Worm (Caenorhabditis elegans): ENCODE results near the gene trpp-6.

trpp-6 gene

DNA sequence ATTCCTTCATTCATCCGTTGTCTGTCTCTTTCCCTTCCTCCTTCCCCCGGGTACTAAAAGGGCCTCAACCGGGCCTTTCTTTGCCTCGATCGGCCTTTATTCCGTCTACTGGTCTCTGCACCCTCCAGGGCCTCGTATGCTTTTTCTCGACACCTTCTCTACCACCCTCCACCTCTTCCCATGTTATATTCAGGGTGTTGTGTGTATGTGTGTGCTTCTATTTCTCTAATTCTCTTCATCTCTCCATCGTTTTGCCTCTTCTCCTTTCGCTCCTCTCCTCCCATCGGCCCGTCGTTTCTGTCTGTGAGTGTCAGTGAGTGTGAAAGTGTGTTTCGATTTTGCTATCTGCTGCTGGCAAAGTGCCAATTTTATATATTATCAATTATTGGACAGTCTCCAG lies 48.1 kb downstream of the trpp-6 start (continued):
- peak in 1 of 2 experiments; percentile 60 for TF ChIP-seq mdl-1 (tag; optimal IDR thresholded peaks at IDR 0.05)
- TF ChIP-seq ztf-4 (tag; optimal IDR thresholded peaks at IDR 0.05), result peak; percentile 63
- no peak for TF ChIP-seq grh-1 (GFP tag; IDR thresholded peaks at IDR 0.05)
- peak; percentile 56 to 61 (median 57) for TF ChIP-seq ceh-82 (tag; optimal IDR thresholded peaks at IDR 0.05)
- peak; percentile 85 for TF ChIP-seq elt-2 (tag; optimal IDR thresholded peaks at IDR 0.05)
- TF ChIP-seq egl-13 (tag; optimal IDR thresholded peaks at IDR 0.05), result peak; percentile 24
- TF ChIP-seq pax-3 (tag; optimal IDR thresholded peaks at IDR 0.05), result no peak
- peak; percentile 61 for TF ChIP-seq nhr-77 (tag; optimal IDR thresholded peaks at IDR 0.05)
- TF ChIP-seq blmp-1 (tag; optimal IDR thresholded peaks at IDR 0.05), result peak; percentile 91
- TF ChIP-seq tlp-1 (tag; optimal IDR thresholded peaks at IDR 0.05), result no peak
- TF ChIP-seq fos-1 (tag; optimal IDR thresholded peaks at IDR 0.05), result peak; percentile 51
- TF ChIP-seq egl-27 (tag; optimal IDR thresholded peaks at IDR 0.05), result peak in 1 of 2 experiments; percentile 34
- TF ChIP-seq dpl-1 (GFP tag; optimal IDR thresholded peaks at IDR 0.05), result peak; percentile 4 to 30 (median 7)
- TF ChIP-seq tbx-2 (tag; optimal IDR thresholded peaks at IDR 0.05), result peak; percentile 66
- peak; percentile 62 to 69 for TF ChIP-seq efl-1 (optimal IDR thresholded peaks at IDR 0.05)
- TF ChIP-seq efl-1 (GFP tag; optimal IDR thresholded peaks at IDR 0.05 in 1 of 2), result no peak
- peak; percentile 61 to 64 for TF ChIP-seq lin-35 (GFP tag; optimal IDR thresholded peaks at IDR 0.05)
- TF ChIP-seq mep-1 (tag; optimal IDR thresholded peaks at IDR 0.05), result peak; percentile 78
- peak; percentile 73 for TF ChIP-seq nhr-85 (tag)
- peak; percentile 78 for TF ChIP-seq nhr-71 (tag; optimal IDR thresholded peaks at IDR 0.05)
- no peak for TF ChIP-seq fkh-4 (tag; optimal IDR thresholded peaks at IDR 0.05; ENCODE audit: borderline replicate concordance)
- no peak for TF ChIP-seq efl-3 (GFP tag; optimal IDR thresholded peaks at IDR 0.05)
- TF ChIP-seq lsy-2 (tag; optimal IDR thresholded peaks at IDR 0.05), result peak; percentile 64 to 91
- TF ChIP-seq rnt-1 (tag; optimal IDR thresholded peaks at IDR 0.05), result peak; percentile 45
- peak; percentile 31 for TF ChIP-seq fkh-8 (tag; optimal IDR thresholded peaks at IDR 0.05)
- TF ChIP-seq xbp-1 (tag; optimal IDR thresholded peaks at IDR 0.05), result peak; percentile 26
- peak; percentile 79 for TF ChIP-seq lin-14 (GFP tag; optimal IDR thresholded peaks at IDR 0.05)
- no peak for TF ChIP-seq lin-39 (tag; optimal IDR thresholded peaks at IDR 0.05)
- TF ChIP-seq sup-37 (GFP tag; optimal IDR thresholded peaks at IDR 0.05), result no peak
- TF ChIP-seq ztf-11 (tag; optimal IDR thresholded peaks at IDR 0.05), result peak in 1 of 2 experiments; percentile 7
- no peak for TF ChIP-seq unc-98 (GFP tag; IDR thresholded peaks at IDR 0.05)
- TF ChIP-seq dsc-1 (tag; optimal IDR thresholded peaks at IDR 0.05), result peak; percentile 52
- no peak for TF ChIP-seq mef-2 (tag; optimal IDR thresholded peaks at IDR 0.05)

ce11 chrV:10041484-10041883 lies 49.8 kb downstream of the trpp-6 start:
- TF ChIP-seq aly-2 (tag; optimal IDR thresholded peaks at IDR 0.05) (no peak), ces-1 (GFP tag; optimal IDR thresholded peaks at IDR 0.05) (no peak), egl-27 (tag; optimal IDR thresholded peaks at IDR 0.05) (no peak), ceh-63 (GFP tag; optimal IDR thresholded peaks at IDR 0.05) (no peak), ztf-4 (tag; optimal IDR thresholded peaks at IDR 0.05) (no peak), ama-1 (optimal IDR thresholded peaks at IDR 0.05) (no peak), nhr-90 (tag; optimal IDR thresholded peaks at IDR 0.05; ENCODE audit: poor library complexity) (no peak), unc-30 (tag; optimal IDR thresholded peaks at IDR 0.05) (no peak), C04F5.9 (tag; optimal IDR thresholded peaks at IDR 0.05) (no peak), hlh-17 (GFP tag; optimal IDR thresholded peaks at IDR 0.05; ENCODE audit: borderline replicate concordance) (no peak), sox-4 (tag; optimal IDR thresholded peaks at IDR 0.05) (no peak), mep-1 (tag; optimal IDR thresholded peaks at IDR 0.05) (peak; percentile 21), dsc-1 (tag; optimal IDR thresholded peaks at IDR 0.05) (no peak), tbx-2 (tag; optimal IDR thresholded peaks at IDR 0.05) (no peak), ceh-82 (tag; optimal IDR thresholded peaks at IDR 0.05) (peak in 1 of 3 experiments; percentile 50), pax-3 (tag; optimal IDR thresholded peaks at IDR 0.05) (no peak), lin-35 (GFP tag; optimal IDR thresholded peaks at IDR 0.05) (peak in 1 of 2 experiments; percentile 4), zip-4 (GFP tag; optimal IDR thresholded peaks at IDR 0.05) (no peak), nhr-84 (tag; optimal IDR thresholded peaks at IDR 0.05) (no peak), nhr-47 (tag; optimal IDR thresholded peaks at IDR 0.05) (peak; percentile 25), mef-2 (tag; optimal IDR thresholded peaks at IDR 0.05) (no peak), xbp-1 (tag; optimal IDR thresholded peaks at IDR 0.05) (no peak), nhr-11 (tag; optimal IDR thresholded peaks at IDR 0.05) (no peak), egl-13 (tag; optimal IDR thresholded peaks at IDR 0.05) (no peak), nhr-20 (tag; optimal IDR thresholded peaks at IDR 0.05) (peak; percentile 3), nhr-28 (tag; optimal IDR thresholded peaks at IDR 0.05) (no peak), nhr-71 (tag; optimal IDR thresholded peaks at IDR 0.05) (peak; percentile 34), pag-3 (tag; optimal IDR thresholded peaks at IDR 0.05; ENCODE audit: borderline replicate concordance, insufficient read depth) (no peak), lin-13 (GFP tag; optimal IDR thresholded peaks at IDR 0.05) (no peak), alr-1 (tag; optimal IDR thresholded peaks at IDR 0.05; ENCODE audit: borderline replicate concordance) (no peak)
